Worm (Caenorhabditis elegans): ENCODE data around the gene dkc-1.

Gene dkc-1

ce11 chrIII:10759050-10760023 is 11.1 kb downstream of the dkc-1 start, which contains the start of gene tasp-1 (continued):
- TF ChIP-seq C38D4.7 (GFP tag; optimal IDR thresholded peaks at IDR 0.05) (peak; percentile 80), elt-2 (tag; optimal IDR thresholded peaks at IDR 0.05) (peak; percentile 99), dve-1 (tag; optimal IDR thresholded peaks at IDR 0.05) (peak; percentile 98), pha-2 (tag; optimal IDR thresholded peaks at IDR 0.05) (peak; percentile 90), unc-86 (tag; optimal IDR thresholded peaks at IDR 0.05) (peak; percentile 99), ets-4 (tag; optimal IDR thresholded peaks at IDR 0.05) (peak; percentile 99), gmeb-2 (tag; optimal IDR thresholded peaks at IDR 0.05) (peak; percentile 91), sox-4 (tag; optimal IDR thresholded peaks at IDR 0.05) (peak; percentile 91), pqm-1 (tag; optimal IDR thresholded peaks at IDR 0.05) (peak; percentile 99), fax-1 (tag; optimal IDR thresholded peaks at IDR 0.05) (peak; percentile 92), che-1 (tag; optimal IDR thresholded peaks at IDR 0.05) (peak; percentile 83), Y22D7AL.16 (tag; optimal IDR thresholded peaks at IDR 0.05) (peak; percentile 92), ceh-45 (GFP tag; IDR thresholded peaks at IDR 0.05) (peak; percentile 93), ceh-48 (tag; optimal IDR thresholded peaks at IDR 0.05) (peak; percentile 100), pax-1 (tag; optimal IDR thresholded peaks at IDR 0.05) (peak; percentile 88), hlh-6 (tag; optimal IDR thresholded peaks at IDR 0.05) (peak; percentile 92), pros-1 (tag; optimal IDR thresholded peaks at IDR 0.05) (peak; percentile 100), ceh-24 (tag; optimal IDR thresholded peaks at IDR 0.05) (peak; percentile 84), syd-9 (tag; optimal IDR thresholded peaks at IDR 0.05) (peak; percentile 97)

- TF ChIP-seq unc-86 (tag; optimal IDR thresholded peaks at IDR 0.05) (no peak), ceh-2 (tag; optimal IDR thresholded peaks at IDR 0.05) (no peak), hlh-8 (tag; optimal IDR thresholded peaks at IDR 0.05) (no peak), ceh-14 (tag; optimal IDR thresholded peaks at IDR 0.05) (no peak), ceh-22 (tag; optimal IDR thresholded peaks at IDR 0.05) (no peak), fkh-10 (GFP tag; optimal IDR thresholded peaks at IDR 0.05) (no peak), ceh-31 (tag; optimal IDR thresholded peaks at IDR 0.05) (no peak), unc-3 (GFP tag; conservative IDR thresholded peaks at IDR 0.05) (no peak), unc-3 (tag; optimal IDR thresholded peaks at IDR 0.05) (no peak), ama-1 (optimal IDR thresholded peaks at IDR 0.05) (no peak), ttx-3 (tag; optimal IDR thresholded peaks at IDR 0.05) (no peak), madf-2 (tag; optimal IDR thresholded peaks at IDR 0.05) (no peak), che-1 (tag; optimal IDR thresholded peaks at IDR 0.05) (no peak), ets-4 (tag; optimal IDR thresholded peaks at IDR 0.05) (no peak), K02D7.2 (tag; optimal IDR thresholded peaks at IDR 0.05) (no peak), zip-5 (tag; optimal IDR thresholded peaks at IDR 0.05) (no peak), pha-2 (tag; optimal IDR thresholded peaks at IDR 0.05) (no peak), ceh-19 (GFP tag; optimal IDR thresholded peaks at IDR 0.05) (no peak), syd-9 (tag; optimal IDR thresholded peaks at IDR 0.05) (no peak)
These were observed 14.8 kb downstream of the dkc-1 start, which contains the start of gene dpy-28 for ce11 chrIII:10763032-10763431. TSS of gene dpy-28 (plus strand) at chrIII:10763131.

ce11 chrIII:10769693-10770092 is 21.5 kb downstream of the dkc-1 start:
- TF ChIP-seq pros-1 (tag; optimal IDR thresholded peaks at IDR 0.05) (no peak), fkh-6 (tag; optimal IDR thresholded peaks at IDR 0.05) (no peak), T23F11.4 (GFP tag; optimal IDR thresholded peaks at IDR 0.05) (no peak), pax-1 (tag; optimal IDR thresholded peaks at IDR 0.05) (no peak), C38D4.7 (GFP tag; optimal IDR thresholded peaks at IDR 0.05) (no peak), hlh-6 (tag; optimal IDR thresholded peaks at IDR 0.05) (no peak)

ce11 chrIII:10781553-10781952 is 33.3 kb downstream of the dkc-1 start, which contains the start of gene ptr-19:
TSS of gene ptr-19 (plus strand) at chrIII:10781853.
- TF ChIP-seq unc-3 (GFP tag; conservative IDR thresholded peaks at IDR 0.05) (no peak), unc-3 (tag; optimal IDR thresholded peaks at IDR 0.05) (no peak), ceh-9 (tag; optimal IDR thresholded peaks at IDR 0.05) (no peak), hlh-15 (tag; optimal IDR thresholded peaks at IDR 0.05) (no peak), F13H6.1 (tag; optimal IDR thresholded peaks at IDR 0.05) (no peak), ceh-22 (tag; optimal IDR thresholded peaks at IDR 0.05) (no peak), nhr-11 (tag; optimal IDR thresholded peaks at IDR 0.05) (no peak), mec-3 (tag; optimal IDR thresholded peaks at IDR 0.05; ENCODE audit: borderline replicate concordance) (no peak), fkh-10 (GFP tag; optimal IDR thresholded peaks at IDR 0.05) (no peak), ceh-48 (tag; optimal IDR thresholded peaks at IDR 0.05) (no peak), rnt-1 (tag; optimal IDR thresholded peaks at IDR 0.05) (no peak), ceh-6 (GFP tag; optimal IDR thresholded peaks at IDR 0.05) (no peak), pag-3 (tag; optimal IDR thresholded peaks at IDR 0.05; ENCODE audit: borderline replicate concordance) (no peak), nfya-1 (tag; optimal IDR thresholded peaks at IDR 0.05) (no peak), sox-2 (GFP tag; IDR thresholded peaks at IDR 0.05) (no peak)

Measured in whole organism, late embryonic.